Fruit fly (Drosophila melanogaster): ENCODE data around the gene Nepl5.

Gene Nepl5

dm6 chr2L:6350984-6351808 is 29.9 kb upstream of the Nepl5 start, which contains the start of gene CG9498 (continued):
- TF ChIP-seq CG7271 (tag; optimal IDR thresholded peaks at IDR 0.05) = no peak
- TF ChIP-seq CG18599 (GFP tag; optimal IDR thresholded peaks at IDR 0.05) = peak; percentile 96
- peak; percentile 64; the same call in 1 of the 2 replicates for TF ChIP-seq Oaz (GFP tag; IDR thresholded peaks at IDR 0.05)
- no peak for TF ChIP-seq CG13123 (GFP tag; optimal IDR thresholded peaks at IDR 0.05)
- no peak for TF ChIP-seq D (optimal IDR thresholded peaks at IDR 0.05)
- TF ChIP-seq D (GFP tag; optimal IDR thresholded peaks at IDR 0.05) = peak; percentile 51
- no peak for TF ChIP-seq Trl (optimal IDR thresholded peaks at IDR 0.05)
- TF ChIP-seq Trl (GFP tag; optimal IDR thresholded peaks at IDR 0.05) = no peak
- TF ChIP-seq CG10366 (GFP tag; IDR thresholded peaks at IDR 0.05) = peak; percentile 59
- TF ChIP-seq Rx (GFP tag; IDR thresholded peaks at IDR 0.05) = peak; percentile 66
- TF ChIP-seq CG4617 (GFP tag; optimal IDR thresholded peaks at IDR 0.05; ENCODE audit: borderline replicate concordance) = no peak
- TF ChIP-seq Rfx (GFP tag; IDR thresholded peaks at IDR 0.05) = peak; percentile 81
- no peak for TF ChIP-seq shn (GFP tag; optimal IDR thresholded peaks at IDR 0.05)
- TF ChIP-seq CG6765 (GFP tag; optimal IDR thresholded peaks at IDR 0.05) = peak; percentile 82
- TF ChIP-seq CrebB (tag; optimal IDR thresholded peaks at IDR 0.05) = peak; percentile 41
- TF ChIP-seq CG2199 (GFP tag; IDR thresholded peaks at IDR 0.05) = no peak
- no peak for TF ChIP-seq CG3163 (GFP tag; optimal IDR thresholded peaks at IDR 0.05)
- no peak; the same call in 1 of the 2 replicates for TF ChIP-seq Lim3 (GFP tag; IDR thresholded peaks at IDR 0.05)
- TF ChIP-seq hkb (optimal IDR thresholded peaks at IDR 0.05) = no peak
- peak; percentile 77; the same call in 1 of the 2 replicates for TF ChIP-seq hkb (GFP tag; IDR thresholded peaks at IDR 0.05)
- no peak for TF ChIP-seq Drgx (GFP tag; IDR thresholded peaks at IDR 0.05)
- peak; percentile 77 for TF ChIP-seq CG10209 (GFP tag; optimal IDR thresholded peaks at IDR 0.05)
- no peak for TF ChIP-seq CHES-1-like (GFP tag; optimal IDR thresholded peaks at IDR 0.05)
- peak; percentile 79; the same call in 1 of the 3 replicates for TF ChIP-seq Dbx (GFP tag; IDR thresholded peaks at IDR 0.05)
- TF ChIP-seq ranshi (GFP tag; IDR thresholded peaks at IDR 0.05) = peak; percentile 62; the same call in 1 of the 2 replicates
- no peak for TF ChIP-seq ems (GFP tag; optimal IDR thresholded peaks at IDR 0.05)
- TF ChIP-seq stwl (tag; optimal IDR thresholded peaks at IDR 0.05) = no peak
- peak; percentile 57 for TF ChIP-seq CG8281 (tag; optimal IDR thresholded peaks at IDR 0.05)
- TF ChIP-seq Kr (GFP tag; optimal IDR thresholded peaks at IDR 0.05) = no peak
- peak; percentile 67; the same call in 2 of the 3 replicates for TF ChIP-seq jigr1 (GFP tag; IDR thresholded peaks at IDR 0.05)
- TF ChIP-seq pros (GFP tag; optimal IDR thresholded peaks at IDR 0.05) = no peak
- TF ChIP-seq nmo (GFP tag; optimal IDR thresholded peaks at IDR 0.05) = peak; percentile 74
- TF ChIP-seq Aef1 (GFP tag; IDR thresholded peaks at IDR 0.05) = peak; percentile 50; the same call in 2 of the 3 replicates
- TF ChIP-seq Sry-β (GFP tag; optimal IDR thresholded peaks at IDR 0.05) = no peak
- no peak for TF ChIP-seq CG10431 (GFP tag; optimal IDR thresholded peaks at IDR 0.05)
- peak; percentile 80 for TF ChIP-seq Asciz (GFP tag; optimal IDR thresholded peaks at IDR 0.05)
- TF ChIP-seq HLH4C (GFP tag; IDR thresholded peaks at IDR 0.05; ENCODE audit: partially characterized antibody) = no peak
- peak; percentile 92 for TF ChIP-seq Fer3 (tag; optimal IDR thresholded peaks at IDR 0.05)
- TF ChIP-seq Antp (GFP tag; optimal IDR thresholded peaks at IDR 0.05) = no peak
- TF ChIP-seq CG11247 (GFP tag; IDR thresholded peaks at IDR 0.05) = no peak
- no peak for TF ChIP-seq CG2202 (tag; optimal IDR thresholded peaks at IDR 0.05)
- TF ChIP-seq wdn (GFP tag; IDR thresholded peaks at IDR 0.05) = peak; percentile 78
- TF ChIP-seq gem (tag; optimal IDR thresholded peaks at IDR 0.05) = peak; percentile 95
- TF ChIP-seq CG33557 (GFP tag; optimal IDR thresholded peaks at IDR 0.05) = no peak
- TF ChIP-seq ewg (GFP tag; optimal IDR thresholded peaks at IDR 0.05) = peak; percentile 36
- TF ChIP-seq CG17359 (tag; optimal IDR thresholded peaks at IDR 0.05) = peak; percentile 86
- peak; percentile 94 for TF ChIP-seq CG7372 (GFP tag; IDR thresholded peaks at IDR 0.05)
- TF ChIP-seq CG10654 (GFP tag; optimal IDR thresholded peaks at IDR 0.05) = peak; percentile 48
- TF ChIP-seq usp (GFP tag; optimal IDR thresholded peaks at IDR 0.05) = no peak
- peak; percentile 64 for TF ChIP-seq CG11696 (GFP tag; IDR thresholded peaks at IDR 0.05)

Data from whole organism, embryonic.